Worm (Caenorhabditis elegans): ENCODE results near the gene crm-1.

Gene crm-1

DNA sequence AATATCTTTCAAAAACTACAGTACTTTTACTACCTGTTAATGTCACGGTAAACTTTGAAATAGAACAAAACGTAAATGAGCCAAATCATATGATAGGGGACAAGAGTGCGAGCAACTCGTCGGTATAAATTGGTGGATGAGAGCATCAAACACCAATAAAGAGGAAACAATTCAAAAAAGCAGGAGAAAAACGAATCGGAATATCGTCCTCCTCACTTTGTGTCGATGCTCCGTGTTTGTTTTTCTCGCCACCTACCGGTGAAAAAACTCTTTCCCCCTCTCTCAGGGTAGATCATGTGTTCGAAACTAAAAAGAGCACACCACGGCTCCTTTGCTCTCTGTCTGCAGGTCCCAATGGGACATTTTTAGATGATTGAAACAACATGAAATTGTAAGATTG lies 3.8 kb downstream of the crm-1 start:
- TF ChIP-seq med-1 (GFP tag; optimal IDR thresholded peaks at IDR 0.05; ENCODE audit: insufficient read depth), result no peak
- TF ChIP-seq klf-2 (GFP tag; conservative IDR thresholded peaks at IDR 0.05), result no peak
- no peak for TF ChIP-seq ztf-23 (GFP tag; IDR thresholded peaks at IDR 0.05)
- TF ChIP-seq tab-1 (GFP tag; IDR thresholded peaks at IDR 0.05), result no peak
- no peak for TF ChIP-seq flt-1 (GFP tag; IDR thresholded peaks at IDR 0.05)
- no peak for TF ChIP-seq ref-1 (GFP tag; conservative IDR thresholded peaks at IDR 0.05)
- no peak for TF ChIP-seq ztf-29 (GFP tag; IDR thresholded peaks at IDR 0.05)
- no peak for TF ChIP-seq cog-1 (tag; optimal IDR thresholded peaks at IDR 0.05)
- no peak for TF ChIP-seq T22C8.4 (GFP tag; IDR thresholded peaks at IDR 0.05)

ce11 chrV:10323537-10323936 lies 8.4 kb downstream of the crm-1 start:
- no peak for TF ChIP-seq ztf-29 (GFP tag; IDR thresholded peaks at IDR 0.05)
- no peak for TF ChIP-seq tab-1 (GFP tag; IDR thresholded peaks at IDR 0.05)
- no peak for TF ChIP-seq cog-1 (tag; optimal IDR thresholded peaks at IDR 0.05)
- TF ChIP-seq klf-2 (GFP tag; conservative IDR thresholded peaks at IDR 0.05), result no peak
- no peak for TF ChIP-seq ref-1 (GFP tag; conservative IDR thresholded peaks at IDR 0.05)
- no peak for TF ChIP-seq T22C8.4 (GFP tag; IDR thresholded peaks at IDR 0.05)
- TF ChIP-seq flt-1 (GFP tag; IDR thresholded peaks at IDR 0.05), result no peak
- no peak for TF ChIP-seq med-1 (GFP tag; optimal IDR thresholded peaks at IDR 0.05; ENCODE audit: insufficient read depth)
- TF ChIP-seq ztf-23 (GFP tag; IDR thresholded peaks at IDR 0.05), result no peak

DNA sequence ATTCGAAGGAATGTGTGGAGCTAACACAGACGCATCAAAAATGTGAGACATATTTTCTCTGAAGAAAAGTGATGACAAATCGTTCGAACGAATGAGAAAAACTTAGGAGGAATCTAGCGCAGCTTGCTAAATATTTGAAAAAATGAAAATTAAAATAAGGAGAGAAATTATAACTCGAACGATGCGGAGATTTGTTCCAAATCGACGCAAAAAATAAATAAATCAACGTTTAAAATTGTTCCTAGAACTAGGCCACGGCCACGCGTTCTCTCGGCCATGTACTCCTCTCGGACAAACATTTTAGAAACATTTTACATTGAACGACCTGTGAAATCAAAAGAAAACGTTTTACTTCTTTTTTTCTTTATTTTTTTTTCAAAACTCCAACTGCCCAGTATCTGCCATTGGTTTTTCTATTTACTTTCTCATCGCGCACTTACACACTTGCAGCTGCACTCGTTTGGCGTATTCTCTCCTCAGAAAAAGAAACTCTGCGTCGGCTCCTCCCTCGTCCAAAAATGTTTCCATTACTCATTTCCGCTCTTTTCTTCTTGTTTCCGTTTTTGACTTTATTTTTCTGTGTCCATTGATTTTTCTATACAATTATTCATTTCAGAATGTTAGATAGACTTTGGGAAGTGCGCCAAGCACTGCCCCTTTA lies 11.7 kb downstream of the crm-1 start, which contains the start of the genes gna-1 and B0024.13:
TSS of gene gna-1 (minus strand) at position 51 of the 661 bp plus-strand sequence.
TSS of gene B0024.13 (plus strand) at position 611 of the 661 bp plus-strand sequence.
- no peak for TF ChIP-seq ztf-29 (GFP tag; IDR thresholded peaks at IDR 0.05)
- TF ChIP-seq tab-1 (GFP tag; IDR thresholded peaks at IDR 0.05), result no peak
- TF ChIP-seq med-1 (GFP tag; optimal IDR thresholded peaks at IDR 0.05; ENCODE audit: insufficient read depth), result no peak
- TF ChIP-seq klf-2 (GFP tag; conservative IDR thresholded peaks at IDR 0.05), result no peak
- TF ChIP-seq ztf-23 (GFP tag; IDR thresholded peaks at IDR 0.05), result peak; percentile 69; the same call in 1 of the 2 replicates
- no peak for TF ChIP-seq cog-1 (tag; optimal IDR thresholded peaks at IDR 0.05)

DNA sequence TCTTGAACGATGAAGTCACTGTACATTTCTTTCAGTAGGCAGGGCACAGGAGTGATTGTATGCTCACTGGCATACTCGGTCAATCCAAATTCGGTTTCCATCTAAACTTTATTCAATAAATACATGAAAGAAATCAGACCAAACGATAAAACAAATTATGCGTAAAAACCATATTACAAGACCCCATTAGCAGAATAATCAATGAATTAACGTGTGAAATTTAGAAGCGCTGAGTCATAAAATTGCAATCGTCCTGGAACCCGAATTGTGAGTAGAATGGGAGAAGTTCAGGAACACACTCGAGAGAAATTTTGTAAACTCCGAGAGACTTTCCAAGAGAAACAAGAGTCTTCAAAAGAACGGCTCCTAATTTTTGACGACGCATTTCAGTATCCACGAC lies 12.5 kb downstream of the crm-1 start, which contains the start of gene B0024.11:
TSS of gene B0024.11 (minus strand) at position 101 of the 400 bp plus-strand sequence.
- TF ChIP-seq ztf-23 (GFP tag; IDR thresholded peaks at IDR 0.05) (no peak), ztf-29 (GFP tag; IDR thresholded peaks at IDR 0.05) (no peak), klf-2 (GFP tag; conservative IDR thresholded peaks at IDR 0.05) (no peak), cog-1 (tag; optimal IDR thresholded peaks at IDR 0.05) (no peak), tab-1 (GFP tag; IDR thresholded peaks at IDR 0.05) (no peak), flt-1 (GFP tag; IDR thresholded peaks at IDR 0.05) (no peak), T22C8.4 (GFP tag; IDR thresholded peaks at IDR 0.05) (no peak), med-1 (GFP tag; optimal IDR thresholded peaks at IDR 0.05; ENCODE audit: insufficient read depth) (no peak)

- TF ChIP-seq T22C8.4 (GFP tag; IDR thresholded peaks at IDR 0.05) (no peak), flt-1 (GFP tag; IDR thresholded peaks at IDR 0.05) (no peak), ztf-23 (GFP tag; IDR thresholded peaks at IDR 0.05) (no peak), cog-1 (tag; optimal IDR thresholded peaks at IDR 0.05) (no peak), ref-1 (GFP tag; conservative IDR thresholded peaks at IDR 0.05) (no peak), klf-2 (GFP tag; conservative IDR thresholded peaks at IDR 0.05) (no peak), tab-1 (GFP tag; IDR thresholded peaks at IDR 0.05) (no peak), ztf-29 (GFP tag; IDR thresholded peaks at IDR 0.05) (no peak), med-1 (GFP tag; optimal IDR thresholded peaks at IDR 0.05; ENCODE audit: insufficient read depth) (no peak)
Measured at ce11 chrV:10317294-10317693, 14.6 kb downstream of the crm-1 start, which contains the start of gene asps-1. TSS of gene asps-1 (minus strand) at chrV:10317394.

ce11 chrV:10314371-10314770 lies 17.5 kb downstream of the crm-1 start, which contains the start of gene trx-2:
TSS of gene trx-2 (plus strand) at chrV:10314671.
- TF ChIP-seq ztf-29 (GFP tag; IDR thresholded peaks at IDR 0.05) (no peak), ztf-23 (GFP tag; IDR thresholded peaks at IDR 0.05) (no peak), tab-1 (GFP tag; IDR thresholded peaks at IDR 0.05) (no peak), T22C8.4 (GFP tag; IDR thresholded peaks at IDR 0.05) (no peak), ref-1 (GFP tag; conservative IDR thresholded peaks at IDR 0.05) (no peak), med-1 (GFP tag; optimal IDR thresholded peaks at IDR 0.05; ENCODE audit: insufficient read depth) (no peak), cog-1 (tag; optimal IDR thresholded peaks at IDR 0.05) (no peak), flt-1 (GFP tag; IDR thresholded peaks at IDR 0.05) (no peak), klf-2 (GFP tag; conservative IDR thresholded peaks at IDR 0.05) (no peak)

DNA sequence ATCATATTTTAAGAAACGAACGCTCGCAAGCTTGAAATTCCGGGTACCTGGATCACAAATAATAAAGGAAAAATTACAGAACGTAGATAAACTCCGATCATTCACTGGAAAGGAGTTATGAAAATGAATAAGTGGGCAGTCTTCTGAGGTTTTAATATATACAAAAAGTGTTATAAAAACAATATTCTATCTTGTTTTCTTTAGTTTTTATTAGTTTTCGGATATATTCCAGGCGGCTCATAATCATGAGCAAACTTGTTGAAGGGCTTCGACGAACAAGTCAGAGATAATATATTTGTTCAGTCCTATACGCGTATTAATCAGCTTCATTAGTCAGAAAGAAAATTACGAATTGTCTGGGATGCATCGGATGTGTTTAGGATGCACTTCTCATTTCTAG lies 18.0 kb downstream of the crm-1 start, which contains the start of gene gcy-6:
TSS of gene gcy-6 (minus strand) at position 101 of the 400 bp plus-strand sequence.
- TF ChIP-seq cog-1 (tag; optimal IDR thresholded peaks at IDR 0.05) (no peak), ref-1 (GFP tag; conservative IDR thresholded peaks at IDR 0.05) (no peak), T22C8.4 (GFP tag; IDR thresholded peaks at IDR 0.05) (no peak), ztf-29 (GFP tag; IDR thresholded peaks at IDR 0.05) (no peak), flt-1 (GFP tag; IDR thresholded peaks at IDR 0.05) (no peak), klf-2 (GFP tag; conservative IDR thresholded peaks at IDR 0.05) (no peak), ztf-23 (GFP tag; IDR thresholded peaks at IDR 0.05) (no peak), med-1 (GFP tag; optimal IDR thresholded peaks at IDR 0.05; ENCODE audit: insufficient read depth) (no peak), tab-1 (GFP tag; IDR thresholded peaks at IDR 0.05) (no peak)

ce11 chrV:10307283-10307682 lies 24.6 kb downstream of the crm-1 start, which contains the start of gene che-12:
TSS of gene che-12 (minus strand) at chrV:10307383.
- TF ChIP-seq ztf-29 (GFP tag; IDR thresholded peaks at IDR 0.05) (no peak), klf-2 (GFP tag; conservative IDR thresholded peaks at IDR 0.05) (no peak)

DNA sequence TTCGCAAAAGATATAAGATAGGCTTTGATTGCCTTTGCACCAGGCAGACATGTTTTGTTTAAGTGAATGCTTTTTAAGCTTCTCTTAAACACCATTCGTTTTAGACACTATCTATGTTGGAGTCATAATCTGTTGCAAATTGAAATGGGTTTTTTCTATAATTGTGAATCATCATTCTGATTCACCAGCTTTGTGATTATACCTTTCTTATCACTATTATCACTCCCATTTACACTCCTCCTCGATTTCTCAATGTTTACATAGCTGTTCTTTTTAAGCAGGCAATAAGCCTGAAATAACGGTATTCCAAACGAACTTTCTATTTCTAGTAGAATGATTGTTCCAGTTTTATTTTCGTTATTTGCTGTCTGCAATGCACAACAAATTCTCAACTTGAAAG lies 34.8 kb downstream of the crm-1 start, which contains the start of gene B0024.4:
TSS of gene B0024.4 (plus strand) at position 301 of the 400 bp plus-strand sequence.
- TF ChIP-seq ztf-23 (GFP tag; IDR thresholded peaks at IDR 0.05) (no peak), flt-1 (GFP tag; IDR thresholded peaks at IDR 0.05) (no peak)

DNA sequence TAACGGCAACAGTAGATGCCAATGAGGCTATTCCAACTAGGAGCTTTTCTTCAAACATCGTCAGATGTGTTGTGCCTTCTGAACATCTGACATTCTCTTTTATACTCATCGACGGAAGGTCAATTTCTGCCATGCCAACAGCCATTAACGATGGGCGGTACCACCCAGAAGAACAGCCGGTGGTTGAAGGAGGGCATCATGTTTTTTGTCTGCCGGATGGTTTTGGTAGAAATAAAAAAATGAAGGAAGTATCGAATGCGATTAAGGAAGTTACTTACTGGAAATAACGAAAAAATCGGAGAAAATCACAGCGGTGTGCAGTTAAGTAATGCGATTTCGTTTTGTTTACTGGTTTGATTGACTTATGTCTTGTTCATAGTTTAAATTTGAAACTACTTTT lies 37.4 kb downstream of the crm-1 start, which contains the start of gene col-150:
TSS of gene col-150 (minus strand) at position 101 of the 400 bp plus-strand sequence.
- TF ChIP-seq ztf-29 (GFP tag; IDR thresholded peaks at IDR 0.05) (no peak), klf-2 (GFP tag; conservative IDR thresholded peaks at IDR 0.05) (no peak), ref-1 (GFP tag; conservative IDR thresholded peaks at IDR 0.05) (no peak), ztf-23 (GFP tag; IDR thresholded peaks at IDR 0.05) (no peak), T22C8.4 (GFP tag; IDR thresholded peaks at IDR 0.05) (no peak), flt-1 (GFP tag; IDR thresholded peaks at IDR 0.05) (no peak), tab-1 (GFP tag; IDR thresholded peaks at IDR 0.05) (no peak), med-1 (GFP tag; optimal IDR thresholded peaks at IDR 0.05; ENCODE audit: insufficient read depth) (no peak), cog-1 (tag; optimal IDR thresholded peaks at IDR 0.05) (no peak)

All from whole organism, midembryonic.